Worm (Caenorhabditis elegans) whole organism, mixed stage, embryonic: ENCODE measurements around the gene dmsr-12.

Experiments
- M03D4.4 ChIP-seq: sonication (generic microtip); optimal IDR thresholded peaks from 2 replicates; lab custom pipeline; 2017; ENCODE audit warnings: mild to moderate bottlenecking, missing genetic modification characterization, missing compliant biosample characterization
- bed-3 ChIP-seq: fragments of 200-800 bp; sonication (Bioruptor generic); optimal IDR thresholded peaks from 3 replicates; lab custom pipeline; 2018; ENCODE audit warnings: mild to moderate bottlenecking, missing genetic modification characterization, moderate library complexity, missing compliant biosample characterization
- blmp-1 ChIP-seq: fragments of 150-350 bp; optimal IDR thresholded peaks from 2 replicates; lab custom pipeline; 2014; ENCODE audit warnings: missing biosample characterization, missing genetic modification characterization
- ceh-83 ChIP-seq: fragments of 200-800 bp; sonication (Bioruptor generic); optimal IDR thresholded peaks from 2 replicates; lab custom pipeline; 2018; ENCODE audit warnings: mild to moderate bottlenecking, missing genetic modification characterization, missing compliant biosample characterization
- ces-1 ChIP-seq: fragments of 150-350 bp; optimal IDR thresholded peaks from 2 replicates; lab custom pipeline; 2014; ENCODE audit warnings: missing biosample characterization, missing genetic modification reagents, missing genetic modification characterization
- drap-1 ChIP-seq: fragments of 200-800 bp; sonication (Bioruptor generic); optimal IDR thresholded peaks from 3 replicates; lab custom pipeline; 2018; ENCODE audit warnings: mild to moderate bottlenecking, missing genetic modification characterization, missing compliant biosample characterization
- elt-1 ChIP-seq: sonication (generic microtip); optimal IDR thresholded peaks from 2 replicates; lab custom pipeline; 2017; ENCODE audit warnings: missing genetic modification characterization, mild to moderate bottlenecking, missing compliant biosample characterization, antibody characterized with exemption, moderate library complexity, borderline replicate concordance; ENCODE audit not compliant: insufficient read depth
- elt-3 ChIP-seq: fragments of 150-350 bp; optimal IDR thresholded peaks from 2 replicates; lab custom pipeline; 2014; ENCODE audit warnings: missing biosample characterization, missing genetic modification characterization
- flh-1 ChIP-seq: fragments of 200-800 bp; sonication (Bioruptor generic); optimal IDR thresholded peaks from 2 replicates; lab custom pipeline; 2018; ENCODE audit warnings: mild to moderate bottlenecking, missing genetic modification characterization, moderate library complexity, missing compliant biosample characterization
- ham-2 ChIP-seq: fragments of 200-800 bp; sonication (Bioruptor generic); optimal IDR thresholded peaks from 2 replicates; lab custom pipeline; 2018; ENCODE audit warnings: mild to moderate bottlenecking, missing genetic modification characterization, missing compliant biosample characterization
- hlh-1 ChIP-seq: fragments of 150-350 bp; optimal IDR thresholded peaks from 2 replicates; lab custom pipeline; 2014; ENCODE audit warnings: missing biosample characterization, missing genetic modification reagents, missing genetic modification characterization
- lin-13 ChIP-seq: fragments of 150-350 bp; optimal IDR thresholded peaks from 2 replicates; lab custom pipeline; 2014; ENCODE audit warnings: missing biosample characterization, missing genetic modification characterization
- lin-32 ChIP-seq: fragments of 200-800 bp; sonication (Bioruptor generic); optimal IDR thresholded peaks from 2 replicates; lab custom pipeline; 2018; ENCODE audit warnings: mild to moderate bottlenecking, missing genetic modification characterization, missing compliant biosample characterization
- mab-5 ChIP-seq: fragments of 150-350 bp; optimal IDR thresholded peaks from 2 replicates; lab custom pipeline; 2014; ENCODE audit warnings: missing biosample characterization, missing genetic modification characterization
- mep-1 ChIP-seq: fragments of 150-350 bp; optimal IDR thresholded peaks from 2 replicates; lab custom pipeline; 2017; ENCODE audit warnings: missing biosample characterization, missing genetic modification reagents, missing genetic modification characterization, inconsistent platforms
- mls-2 ChIP-seq: sonication (generic microtip); optimal IDR thresholded peaks from 2 replicates; lab custom pipeline; 2016; ENCODE audit warnings: mild to moderate bottlenecking, missing genetic modification characterization, moderate library complexity, missing compliant biosample characterization
- nhr-12 ChIP-seq: fragments of 150-350 bp; optimal IDR thresholded peaks from 2 replicates; lab custom pipeline; 2014; ENCODE audit warnings: missing biosample characterization, missing genetic modification characterization
- nhr-2 ChIP-seq: fragments of 150-350 bp; optimal IDR thresholded peaks from 2 replicates; lab custom pipeline; 2014; ENCODE audit warnings: missing biosample characterization, missing genetic modification characterization
- nhr-237 ChIP-seq: fragments of 150-350 bp; optimal IDR thresholded peaks from 2 replicates; lab custom pipeline; 2014; ENCODE audit warnings: missing biosample characterization, missing genetic modification characterization
- nhr-28 ChIP-seq: fragments of 150-350 bp; optimal IDR thresholded peaks from 2 replicates; lab custom pipeline; 2014; ENCODE audit warnings: missing biosample characterization, missing genetic modification characterization
- nhr-76 ChIP-seq: sonication (generic microtip); optimal IDR thresholded peaks from 2 replicates; lab custom pipeline; 2017; ENCODE audit warnings: missing biosample characterization, missing genetic modification characterization
- pha-4 ChIP-seq: fragments of 150-350 bp; optimal IDR thresholded peaks from 2 replicates; lab custom pipeline; 2018; ENCODE audit warnings: missing biosample characterization, missing genetic modification reagents, missing genetic modification characterization
- sem-2 ChIP-seq: fragments of 200-800 bp; sonication (Bioruptor generic); optimal IDR thresholded peaks from 2 replicates; lab custom pipeline; 2018; ENCODE audit warnings: mild to moderate bottlenecking, missing genetic modification characterization, missing compliant biosample characterization
- snpc-4 ChIP-seq: fragments of 150-350 bp; optimal IDR thresholded peaks from 2 replicates; lab custom pipeline; 2014; ENCODE audit warnings: missing biosample characterization, missing genetic modification characterization
- sptf-1 ChIP-seq: sonication (generic microtip); optimal IDR thresholded peaks from 2 replicates; lab custom pipeline; 2017; ENCODE audit warnings: mild to moderate bottlenecking, missing genetic modification characterization, moderate library complexity, missing compliant biosample characterization
- tbx-8 ChIP-seq: fragments of 200-800 bp; sonication (Bioruptor generic); optimal IDR thresholded peaks from 2 replicates; lab custom pipeline; 2018; ENCODE audit warnings: mild to moderate bottlenecking, missing genetic modification characterization, moderate library complexity, missing compliant biosample characterization
- unc-120 ChIP-seq: sonication (generic microtip); optimal IDR thresholded peaks from 2 replicates; lab custom pipeline; 2017; ENCODE audit warnings: missing genetic modification characterization, missing compliant biosample characterization; ENCODE audit not compliant: poor library complexity, severe bottlenecking
- unc-39 ChIP-seq: fragments of 150-350 bp; optimal IDR thresholded peaks from 2 replicates; lab custom pipeline; 2014; ENCODE audit warnings: missing biosample characterization, missing genetic modification characterization
- unc-62 ChIP-seq: fragments of 150-350 bp; optimal IDR thresholded peaks from 2 replicates; lab custom pipeline; 2014; ENCODE audit warnings: missing biosample characterization, missing genetic modification reagents, missing genetic modification characterization
- zip-8 ChIP-seq: fragments of 150-350 bp; optimal IDR thresholded peaks from 2 replicates; lab custom pipeline; 2014; ENCODE audit warnings: missing biosample characterization, missing genetic modification characterization
- ztf-11 ChIP-seq: fragments of 150-350 bp; optimal IDR thresholded peaks from 2 replicates; lab custom pipeline; 2014; ENCODE audit warnings: missing biosample characterization, missing genetic modification characterization

The dmsr-12 gene

ce11 chrV:6806340-6806739 is at the start of gene dmsr-12:
Gene dmsr-12, minus strand, starts transcription at chrV:6806440.
- TF ChIP-seq lin-32 (GFP tag; lab: Kevin White, UChicago) (no peak), unc-62 (no peak), tbx-8 (no peak), unc-120 (tag; lab: Kevin White, UChicago) (no peak), mep-1 (no peak), ztf-11 (tag; lab: Kevin White, UChicago) (no peak), sptf-1 (tag; lab: Kevin White, UChicago) (no peak), zip-8 (tag; lab: Kevin White, UChicago) (no peak), blmp-1 (tag; lab: Kevin White, UChicago) (no peak), hlh-1 (tag; lab: Kevin White, UChicago) (no peak), nhr-237 (no peak)

DNA sequence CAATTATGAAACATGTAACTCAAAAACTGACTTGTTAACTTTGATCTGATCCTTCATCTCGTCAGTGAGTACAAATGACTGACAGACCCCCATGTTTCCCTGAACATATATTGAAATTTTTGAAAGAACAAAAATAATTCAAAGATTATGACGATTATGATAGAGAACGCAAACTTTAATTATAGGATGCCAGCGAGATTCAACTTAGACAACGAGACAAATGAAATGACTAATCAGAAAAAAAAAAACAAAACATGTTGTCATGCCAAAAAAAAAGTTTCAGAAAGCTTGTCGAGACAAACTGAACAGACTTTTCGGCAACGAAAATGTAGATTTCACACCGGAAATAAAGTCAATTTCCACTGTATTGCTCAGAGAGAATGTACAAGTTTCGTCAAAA is 48.5 kb upstream of the dmsr-12 start, which contains the start of gene gpa-10:
Gene gpa-10 (minus strand): TSS at position 101 of the 400 bp plus-strand sequence.
- no peak for TF ChIP-seq sem-2 (GFP tag; lab: Kevin White, UChicago)
- TF ChIP-seq blmp-1 (tag; lab: Kevin White, UChicago), result no peak
- TF ChIP-seq zip-8 (tag; lab: Kevin White, UChicago), result no peak
- no peak for TF ChIP-seq lin-32 (GFP tag; lab: Kevin White, UChicago)
- TF ChIP-seq nhr-28, result no peak
- TF ChIP-seq nhr-12 (tag; lab: Kevin White, UChicago), result no peak
- TF ChIP-seq mls-2, result no peak
- no peak for TF ChIP-seq nhr-2 (tag; lab: Kevin White, UChicago)
- no peak for TF ChIP-seq flh-1
- no peak for TF ChIP-seq bed-3 (GFP tag; lab: Kevin White, UChicago)
- no peak for TF ChIP-seq tbx-8
- no peak for TF ChIP-seq drap-1 (GFP tag; lab: Kevin White, UChicago)
- TF ChIP-seq ceh-83, result no peak
- TF ChIP-seq elt-1 (tag; lab: Kevin White, UChicago), result no peak
- no peak for TF ChIP-seq mab-5 (tag; lab: Kevin White, UChicago)
- no peak for TF ChIP-seq lin-13 (tag; lab: Kevin White, UChicago)
- TF ChIP-seq mep-1, result no peak
- no peak for TF ChIP-seq elt-3 (tag; lab: Kevin White, UChicago)
- TF ChIP-seq nhr-237, result no peak

- TF ChIP-seq ham-2 (GFP tag; lab: Kevin White, UChicago) (no peak), mab-5 (tag; lab: Kevin White, UChicago) (no peak), nhr-76 (tag; lab: Kevin White, UChicago) (no peak), ces-1 (GFP tag; lab: Kevin White, UChicago) (no peak), ceh-83 (no peak), mep-1 (no peak), sptf-1 (tag; lab: Kevin White, UChicago) (no peak), ztf-11 (tag; lab: Kevin White, UChicago) (no peak), unc-62 (no peak), snpc-4 (no peak), hlh-1 (tag; lab: Kevin White, UChicago) (no peak), unc-39 (tag; lab: Kevin White, UChicago) (no peak), nhr-28 (no peak), elt-1 (tag; lab: Kevin White, UChicago) (no peak), pha-4 (tag; lab: Kevin White, UChicago) (no peak)
Measured at ce11 chrV:6846507-6846906, 40.3 kb upstream of the dmsr-12 start, which contains the start of gene lgc-54. Gene lgc-54, minus strand, starts transcription at chrV:6846607.

ce11 chrV:6842437-6842836 is 36.2 kb upstream of the dmsr-12 start, which contains the start of gene T15B7.1:
Gene T15B7.1, plus strand, starts transcription at chrV:6842737.
- TF ChIP-seq zip-8 (tag; lab: Kevin White, UChicago), result no peak

- no peak for TF ChIP-seq elt-1 (tag; lab: Kevin White, UChicago)
- no peak for TF ChIP-seq bed-3 (GFP tag; lab: Kevin White, UChicago)
- no peak for TF ChIP-seq elt-3 (tag; lab: Kevin White, UChicago)
- TF ChIP-seq zip-8 (tag; lab: Kevin White, UChicago), result no peak
- no peak for TF ChIP-seq sem-2 (GFP tag; lab: Kevin White, UChicago)
- TF ChIP-seq unc-39 (tag; lab: Kevin White, UChicago), result no peak
- TF ChIP-seq unc-62, result no peak
- no peak for TF ChIP-seq snpc-4
- no peak for TF ChIP-seq M03D4.4
- TF ChIP-seq ces-1 (GFP tag; lab: Kevin White, UChicago), result no peak
Measured at ce11 chrV:6839008-6839407, 32.8 kb upstream of the dmsr-12 start, which contains the start of gene hpo-8. Gene hpo-8, plus strand, starts transcription at chrV:6839289.
